Fruit fly (Drosophila melanogaster): ENCODE results near the gene CG7768.

DNA sequence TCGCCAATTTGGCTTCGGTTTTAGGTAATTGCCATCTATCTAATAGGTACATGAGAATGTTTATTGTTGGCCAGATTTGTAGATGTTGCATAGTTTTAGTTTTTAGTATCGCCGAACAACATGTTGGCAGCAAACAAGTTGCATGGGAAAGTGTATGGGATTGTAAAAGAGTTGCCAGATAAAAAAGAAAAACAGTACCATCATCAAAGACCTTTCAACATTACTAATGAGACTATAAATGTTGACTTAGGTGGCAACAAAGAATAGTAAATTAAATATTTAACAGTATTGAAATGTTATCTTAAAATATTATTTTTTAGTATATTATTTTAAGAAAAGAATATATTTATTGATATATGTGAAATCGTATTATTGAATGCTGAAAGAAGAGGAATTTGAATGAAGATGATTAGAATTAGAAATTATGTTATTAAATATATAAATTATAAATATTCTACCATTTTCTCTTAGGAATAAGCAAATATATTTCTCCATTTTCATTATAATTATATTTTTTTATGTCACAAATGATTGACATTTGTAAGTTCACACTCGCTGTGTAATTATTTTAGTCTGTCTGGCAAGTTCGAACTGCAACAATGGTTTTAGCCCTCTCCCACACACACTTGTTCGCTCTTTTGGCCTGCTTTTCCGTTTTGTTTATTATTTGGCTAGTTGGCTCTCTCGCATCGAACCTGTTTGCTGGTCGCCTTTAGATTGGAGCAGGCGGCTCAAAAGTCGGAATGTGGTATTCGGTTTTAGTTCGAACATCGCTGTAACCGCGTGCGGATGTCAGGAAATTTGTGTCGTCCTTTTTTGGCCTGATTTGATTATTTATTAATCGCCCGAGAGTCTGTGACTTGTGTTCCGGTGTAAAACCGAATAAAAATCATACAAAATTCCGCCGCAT, 13.1 kb upstream of the CG7768 start:
- TF ChIP-seq CG14711 (tag; optimal IDR thresholded peaks at IDR 0.05) (no peak), pad (GFP tag; optimal IDR thresholded peaks at IDR 0.05) (no peak), CG7045 (GFP tag; optimal IDR thresholded peaks at IDR 0.05) (no peak), Mnt (GFP tag; optimal IDR thresholded peaks at IDR 0.05) (no peak), cic (GFP tag; optimal IDR thresholded peaks at IDR 0.05) (no peak), kay (GFP tag; ENCODE audit: borderline replicate concordance) (no peak), CG12768 (GFP tag; optimal IDR thresholded peaks at IDR 0.05) (no peak), Hr96 (GFP tag; optimal IDR thresholded peaks at IDR 0.05) (no peak), cnc (optimal IDR thresholded peaks at IDR 0.05) (no peak), CG33017 (tag; optimal IDR thresholded peaks at IDR 0.05) (no peak), tj (GFP tag; optimal IDR thresholded peaks at IDR 0.05) (no peak), CG5204 (GFP tag; optimal IDR thresholded peaks at IDR 0.05) (peak; percentile 18), bab1 (GFP tag; optimal IDR thresholded peaks at IDR 0.05) (no peak), CG11617 (GFP tag; optimal IDR thresholded peaks at IDR 0.05) (no peak)

Measured in whole organism, adult.